Fruit fly (Drosophila melanogaster): ENCODE measurements around the gene Rsph1.

The Rsph1 gene

dm6 chr2L:13229388-13229882 lies 46.2 kb downstream of the Rsph1 start, which contains the start of gene CG16815:
CG16815 (plus strand) TSS chr2L:13229832.
- no peak for TF ChIP-seq Pif1B (GFP tag; optimal IDR thresholded peaks at IDR 0.05)
- no peak for TF ChIP-seq CG34367 (tag; optimal IDR thresholded peaks at IDR 0.05)

dm6 chr2L:13231739-13232138 lies 48.5 kb downstream of the Rsph1 start, which contains the start of gene Prosalpha6T:
Prosalpha6T (plus strand) TSS chr2L:13232039.
- TF ChIP-seq EcR (GFP tag; optimal IDR thresholded peaks at IDR 0.05) (no peak), CG17806 (tag; optimal IDR thresholded peaks at IDR 0.05) (no peak), CG8301 (tag; optimal IDR thresholded peaks at IDR 0.05) (no peak), CG10348 (GFP tag; IDR thresholded peaks at IDR 0.05) (no peak), fd96Ca (GFP tag; IDR thresholded peaks at IDR 0.05) (no peak), CG15710 (tag; optimal IDR thresholded peaks at IDR 0.05) (no peak), CG12605 (GFP tag; IDR thresholded peaks at IDR 0.05) (no peak)
